Fruit fly (Drosophila melanogaster) whole organism, prepupa: Measurements from ENCODE around the gene CG4820.

Experiments used
- CG10631 ChIP-seq: fragments of 200-800 bp; sonication (Bioruptor generic); optimal IDR thresholded peaks from 2 replicates; lab custom pipeline; 2016; ENCODE audit warnings: missing biosample characterization, missing genetic modification characterization
- CG10669 ChIP-seq: fragments of 200-800 bp; sonication (Bioruptor generic); optimal IDR thresholded peaks from 3 replicates; lab custom pipeline; 2018; ENCODE audit warnings: missing biosample characterization, mild to moderate bottlenecking, missing genetic modification characterization, moderate library complexity
- CG11294 ChIP-seq: fragments of 200-800 bp; sonication (Bioruptor generic); IDR thresholded peaks from 2 replicates; pipeline ENCODE4 v1.3.6; 2022; ENCODE audit warnings: missing biosample characterization, missing genetic modification characterization
- CG11762 ChIP-seq: fragments of 200-800 bp; sonication (Bioruptor generic); optimal IDR thresholded peaks from 3 replicates; lab custom pipeline; 2016; ENCODE audit warnings: missing biosample characterization, missing genetic modification characterization; ENCODE audit not compliant: insufficient read depth
- CG11902 ChIP-seq: fragments of 200-800 bp; sonication (Bioruptor generic); optimal IDR thresholded peaks from 3 replicates; lab custom pipeline; 2016; ENCODE audit warnings: missing biosample characterization, missing genetic modification characterization
- CG15336 ChIP-seq: fragments of 200-800 bp; sonication (Bioruptor generic); IDR thresholded peaks from 2 replicates; pipeline ENCODE4 v1.3.6; 2022; ENCODE audit warnings: missing biosample characterization, missing genetic modification characterization
- CG1621 ChIP-seq: fragments of 200-800 bp; sonication (Bioruptor generic); optimal IDR thresholded peaks from 3 replicates; lab custom pipeline; 2018; ENCODE audit warnings: missing biosample characterization, mild to moderate bottlenecking, missing genetic modification characterization
- CG3032 ChIP-seq: fragments of 200-800 bp; optimal IDR thresholded peaks from 2 replicates; lab custom pipeline; 2019; ENCODE audit warnings: missing biosample characterization, mild to moderate bottlenecking, missing genetic modification characterization, moderate library complexity
- CG31627 ChIP-seq: fragments of 200-800 bp; sonication (Bioruptor generic); optimal IDR thresholded peaks from 3 replicates; lab custom pipeline; 2016; ENCODE audit warnings: missing biosample characterization, missing genetic modification characterization
- CG32006 ChIP-seq: fragments of 200-800 bp; sonication (Bioruptor generic); optimal IDR thresholded peaks from 3 replicates; lab custom pipeline; 2017; ENCODE audit warnings: missing biosample characterization, mild to moderate bottlenecking, missing genetic modification characterization
- CG3919 ChIP-seq: fragments of 200-800 bp; sonication (Bioruptor generic); optimal IDR thresholded peaks from 3 replicates; lab custom pipeline; 2016; ENCODE audit warnings: missing biosample characterization, missing genetic modification characterization
- CG6276 ChIP-seq: fragments of 200-800 bp; sonication (Bioruptor generic); optimal IDR thresholded peaks from 2 replicates; lab custom pipeline; 2017; ENCODE audit warnings: missing biosample characterization, mild to moderate bottlenecking, missing genetic modification characterization
- CG6792 ChIP-seq: fragments of 200-800 bp; sonication (Bioruptor generic); optimal IDR thresholded peaks from 3 replicates; lab custom pipeline; 2016; ENCODE audit warnings: missing biosample characterization, missing genetic modification characterization
- CG6808 ChIP-seq: fragments of 200-800 bp; sonication (Bioruptor generic); optimal IDR thresholded peaks from 3 replicates; lab custom pipeline; 2017; ENCODE audit warnings: missing biosample characterization, missing genetic modification characterization, mild to moderate bottlenecking, moderate library complexity, missing genetic modification reagents
- CG6854 ChIP-seq: fragments of 200-800 bp; sonication (Bioruptor generic); optimal IDR thresholded peaks from 2 replicates; lab custom pipeline; 2017; ENCODE audit warnings: missing biosample characterization, mild to moderate bottlenecking, missing genetic modification characterization
- CG8119 ChIP-seq: fragments of 200-800 bp; sonication (Bioruptor generic); IDR thresholded peaks from 3 replicates; pipeline ENCODE4 v1.3.6; 2022; ENCODE audit warnings: missing biosample characterization, missing genetic modification characterization
- CG9139 ChIP-seq: fragments of 200-800 bp; sonication (Bioruptor generic); optimal IDR thresholded peaks from 3 replicates; lab custom pipeline; 2017; ENCODE audit warnings: missing biosample characterization, mild to moderate bottlenecking, missing genetic modification characterization
- Eip75B ChIP-seq: fragments of 200-800 bp; sonication (Bioruptor generic); optimal IDR thresholded peaks from 3 replicates; lab custom pipeline; 2016; ENCODE audit warnings: missing biosample characterization, missing genetic modification characterization
- Eip78C ChIP-seq: fragments of 200-800 bp; sonication (Bioruptor generic); peaks from one replicate; lab custom pipeline; 2016; ENCODE audit warnings: missing biosample characterization, missing genetic modification characterization
- Ets21C ChIP-seq: fragments of 200-800 bp; sonication (Bioruptor generic); optimal IDR thresholded peaks from 3 replicates; lab custom pipeline; 2016; ENCODE audit warnings: missing biosample characterization, missing genetic modification characterization
- Ets96B ChIP-seq: fragments of 200-800 bp; optimal IDR thresholded peaks from 2 replicates; lab custom pipeline; 2019; ENCODE audit warnings: missing biosample characterization, mild to moderate bottlenecking, missing genetic modification characterization, moderate library complexity
- Gug ChIP-seq: fragments of 200-800 bp; sonication (Bioruptor generic); IDR thresholded peaks from 2 replicates; pipeline ENCODE4 v1.3.6; 2022; ENCODE audit warnings: missing biosample characterization, missing genetic modification characterization
- Hr38 ChIP-seq: sonication (Bioruptor generic); optimal IDR thresholded peaks from 2 replicates; lab custom pipeline; 2016; ENCODE audit warnings: missing biosample characterization, missing genetic modification characterization
- Hr39 ChIP-seq: fragments of 200-800 bp; sonication (Bioruptor generic); optimal IDR thresholded peaks from 2 replicates; lab custom pipeline; 2016; ENCODE audit warnings: missing biosample characterization, missing genetic modification characterization
- Hr4 ChIP-seq: fragments of 200-800 bp; sonication (Bioruptor generic); optimal IDR thresholded peaks from 3 replicates; lab custom pipeline; 2016; ENCODE audit warnings: missing biosample characterization, missing genetic modification characterization
- Lpt ChIP-seq: fragments of 200-800 bp; sonication (Bioruptor generic); optimal IDR thresholded peaks from 3 replicates; lab custom pipeline; 2016; ENCODE audit warnings: missing biosample characterization, missing genetic modification characterization
- Met ChIP-seq: fragments of 200-800 bp; sonication (Bioruptor generic); optimal IDR thresholded peaks from 3 replicates; lab custom pipeline; 2016; ENCODE audit warnings: missing biosample characterization, missing genetic modification characterization
- OdsH ChIP-seq: fragments of 200-800 bp; sonication (Bioruptor generic); optimal IDR thresholded peaks from 3 replicates; lab custom pipeline; 2016; ENCODE audit warnings: missing biosample characterization, missing genetic modification characterization
- Sox102F ChIP-seq: fragments of 200-800 bp; sonication (Bioruptor generic); optimal IDR thresholded peaks from 2 replicates; lab custom pipeline; 2016; ENCODE audit warnings: missing biosample characterization, mild to moderate bottlenecking, missing genetic modification characterization
- Sox14 ChIP-seq: fragments of 200-800 bp; sonication (Bioruptor generic); optimal IDR thresholded peaks from 3 replicates; lab custom pipeline; 2016; ENCODE audit warnings: missing biosample characterization, missing genetic modification characterization
- achi ChIP-seq: fragments of 200-800 bp; sonication (Bioruptor generic); optimal IDR thresholded peaks from 3 replicates; lab custom pipeline; 2016; ENCODE audit warnings: missing biosample characterization, missing genetic modification characterization
- cyc ChIP-seq: fragments of 200-800 bp; sonication (Bioruptor generic); optimal IDR thresholded peaks from 3 replicates; lab custom pipeline; 2016; ENCODE audit warnings: missing biosample characterization, missing genetic modification characterization
- dac ChIP-seq: fragments of 200-800 bp; sonication (Bioruptor generic); optimal IDR thresholded peaks from 2 replicates; lab custom pipeline; 2017; ENCODE audit warnings: missing biosample characterization, mild to moderate bottlenecking, missing genetic modification characterization
- dsx ChIP-seq: fragments of 200-800 bp; optimal IDR thresholded peaks from 3 replicates; lab custom pipeline; 2019; ENCODE audit warnings: missing biosample characterization, mild to moderate bottlenecking, missing genetic modification characterization, moderate library complexity; ENCODE audit not compliant: poor library complexity, severe bottlenecking
- eg ChIP-seq: fragments of 200-800 bp; sonication (Bioruptor generic); IDR thresholded peaks from 3 replicates; pipeline ENCODE4 v1.3.6; 2022; ENCODE audit warnings: missing biosample characterization, missing genetic modification characterization
- esn ChIP-seq: fragments of 200-800 bp; sonication (Bioruptor generic); optimal IDR thresholded peaks from 2 replicates; lab custom pipeline; 2016; ENCODE audit warnings: missing biosample characterization, mild to moderate bottlenecking, missing genetic modification characterization, moderate library complexity
- fkh ChIP-seq: fragments of 200-800 bp; sonication (Bioruptor generic); optimal IDR thresholded peaks from 3 replicates; lab custom pipeline; 2017; ENCODE audit warnings: missing biosample characterization, mild to moderate bottlenecking, missing genetic modification characterization, moderate library complexity
- lz ChIP-seq: fragments of 200-800 bp; sonication (Bioruptor generic); optimal IDR thresholded peaks from 3 replicates; lab custom pipeline; 2016; ENCODE audit warnings: missing biosample characterization, missing genetic modification characterization
- net ChIP-seq: fragments of 200-800 bp; sonication (Bioruptor generic); optimal IDR thresholded peaks from 3 replicates; lab custom pipeline; 2016; ENCODE audit warnings: missing biosample characterization, missing genetic modification characterization
- pdm3 ChIP-seq: fragments of 200-800 bp; sonication (Bioruptor generic); optimal IDR thresholded peaks from 3 replicates; lab custom pipeline; 2016; ENCODE audit warnings: missing biosample characterization, missing genetic modification characterization
- salr ChIP-seq, 2 experiments: fragments of 200-800 bp; sonication (Bioruptor generic); optimal IDR thresholded peaks; 3 replicates each; lab custom pipeline; 2016 to 2018; ENCODE audit warnings: missing biosample characterization in 2 of 2, missing genetic modification characterization in 2 of 2, mild to moderate bottlenecking in 1 of 2
- spab ChIP-seq: fragments of 200-800 bp; sonication (Bioruptor generic); optimal IDR thresholded peaks from 2 replicates; lab custom pipeline; 2017; ENCODE audit warnings: missing biosample characterization, mild to moderate bottlenecking, missing genetic modification characterization, missing genetic modification reagents
- topi ChIP-seq: fragments of 200-800 bp; sonication (Bioruptor generic); optimal IDR thresholded peaks from 3 replicates; lab custom pipeline; 2016; ENCODE audit warnings: missing biosample characterization, missing genetic modification characterization
- vri ChIP-seq: fragments of 200-800 bp; sonication (Bioruptor generic); optimal IDR thresholded peaks from 3 replicates; lab custom pipeline; 2016; ENCODE audit warnings: missing biosample characterization, mild to moderate bottlenecking, missing genetic modification characterization

Gene CG4820

DNA sequence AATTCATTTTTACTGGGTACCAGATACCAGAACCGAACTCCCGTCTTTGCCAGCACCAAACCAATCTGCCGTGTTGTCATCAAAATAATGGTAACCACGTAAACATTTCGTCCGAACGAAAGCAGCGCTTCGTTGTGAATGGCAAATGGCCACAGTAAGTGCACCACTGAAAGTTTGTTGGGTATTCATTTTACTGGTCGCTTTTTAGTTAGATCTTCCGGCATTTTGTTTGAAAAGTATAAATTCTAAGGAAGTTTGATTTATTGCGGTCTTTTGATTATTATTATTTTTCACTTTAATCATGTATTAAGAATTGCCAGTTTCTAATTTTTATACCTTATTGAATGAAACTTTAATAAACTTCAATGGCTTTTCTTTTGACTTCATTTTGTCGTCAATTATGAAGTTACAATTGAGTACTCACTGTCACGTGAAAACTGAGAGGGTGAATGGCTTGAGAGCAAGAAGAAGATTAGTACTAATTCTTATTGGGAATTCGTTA lies 1.8 kb upstream of the CG4820 start, which contains the start of gene ZnT86D (continued):
- peak; percentile 76 for TF ChIP-seq Met
- peak; percentile 51 for TF ChIP-seq CG6854 (GFP tag; lab: Kevin White, UChicago)
- peak; percentile 40 for TF ChIP-seq fkh (GFP tag; lab: Kevin White, UChicago)
- TF ChIP-seq CG11762 (GFP tag; lab: Kevin White, UChicago): peak; percentile 34
- TF ChIP-seq CG31627 (GFP tag; lab: Kevin White, UChicago): peak; percentile 71
- TF ChIP-seq CG11902 (GFP tag; lab: Kevin White, UChicago): peak; percentile 67
- TF ChIP-seq Ets96B: peak; percentile 62
- peak; percentile 76 for TF ChIP-seq Sox102F (GFP tag; lab: Kevin White, UChicago)
- peak; percentile 51; the same call in 2 of the 3 replicates for TF ChIP-seq CG8119 (GFP tag; lab: Robert Waterston, UW)
- peak; percentile 61 for TF ChIP-seq eg (GFP tag; lab: Robert Waterston, UW)
- peak; percentile 62 for TF ChIP-seq CG3919
- TF ChIP-seq net (GFP tag; lab: Kevin White, UChicago): peak; percentile 44
- TF ChIP-seq Ets21C (GFP tag; lab: Kevin White, UChicago): peak; percentile 58
- no peak for TF ChIP-seq CG9139 (GFP tag; lab: Kevin White, UChicago)
- peak; percentile 76 for TF ChIP-seq CG10631
- 0 out of 2 replicates have a peak, but pooled peaks have one; percentile 54 for TF ChIP-seq Gug (GFP tag; lab: Robert Waterston, UW)
- TF ChIP-seq OdsH (GFP tag; lab: Kevin White, UChicago): peak; percentile 71
- peak; percentile 80 for TF ChIP-seq lz (GFP tag; lab: Kevin White, UChicago)
- TF ChIP-seq cyc: peak; percentile 76
- peak; percentile 64 for TF ChIP-seq achi
- peak; percentile 70 for TF ChIP-seq Eip75B (GFP tag; lab: Kevin White, UChicago)
- peak; percentile 75 for TF ChIP-seq Hr39 (GFP tag; lab: Kevin White, UChicago)
- peak; percentile 74 for TF ChIP-seq CG32006 (GFP tag; lab: Kevin White, UChicago)
- TF ChIP-seq dac (GFP tag; lab: Kevin White, UChicago): peak; percentile 22
- peak; percentile 45 for TF ChIP-seq CG1621 (tag; lab: Kevin White, UChicago)
- no peak for TF ChIP-seq CG6276
- TF ChIP-seq salr (GFP tag; optimal IDR thresholded peaks at IDR 0.05; lab: Kevin White, UChicago): peak in 1 of 2 experiments; percentile 54
- peak; percentile 69 for TF ChIP-seq pdm3 (GFP tag; lab: Kevin White, UChicago)

DNA sequence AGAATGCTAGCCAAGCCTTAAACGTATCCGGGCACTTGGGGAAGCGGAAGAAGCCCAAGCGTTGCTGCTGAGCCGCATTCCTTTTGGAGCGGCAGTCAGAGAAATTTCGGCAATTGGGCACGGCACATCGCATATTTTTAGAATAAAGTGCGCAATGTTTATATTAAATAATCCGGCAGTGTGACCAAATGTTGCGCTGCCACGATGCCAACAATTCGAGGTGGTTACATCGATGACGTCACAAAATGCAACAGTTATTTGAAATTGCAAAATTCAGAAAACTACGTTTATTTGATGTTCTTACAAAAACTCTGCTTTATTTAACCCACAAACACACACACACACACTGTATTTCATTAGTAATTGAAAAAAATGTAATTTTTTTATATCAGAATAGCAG lies 3.5 kb downstream of the CG4820 start, which contains the start of gene CG6689:
CG6689 (minus strand) TSS at position 182 of the 400 bp plus-strand sequence.
- TF ChIP-seq salr (GFP tag; optimal IDR thresholded peaks at IDR 0.05; lab: Kevin White, UChicago) (no peak), Hr4 (GFP tag; lab: Kevin White, UChicago) (no peak), Eip78C (GFP tag; lab: Kevin White, UChicago) (peak; percentile 35), CG15336 (GFP tag; lab: Robert Waterston, UW) (0 out of 2 replicates have a peak, but pooled peaks have one; percentile 10), esn (peak; percentile 33), eg (GFP tag; lab: Robert Waterston, UW) (no peak), topi (no peak), vri (GFP tag; lab: Kevin White, UChicago) (peak; percentile 97), Sox14 (GFP tag; lab: Kevin White, UChicago) (peak; percentile 53), fkh (GFP tag; lab: Kevin White, UChicago) (peak; percentile 87), Eip75B (GFP tag; lab: Kevin White, UChicago) (peak; percentile 2)

DNA sequence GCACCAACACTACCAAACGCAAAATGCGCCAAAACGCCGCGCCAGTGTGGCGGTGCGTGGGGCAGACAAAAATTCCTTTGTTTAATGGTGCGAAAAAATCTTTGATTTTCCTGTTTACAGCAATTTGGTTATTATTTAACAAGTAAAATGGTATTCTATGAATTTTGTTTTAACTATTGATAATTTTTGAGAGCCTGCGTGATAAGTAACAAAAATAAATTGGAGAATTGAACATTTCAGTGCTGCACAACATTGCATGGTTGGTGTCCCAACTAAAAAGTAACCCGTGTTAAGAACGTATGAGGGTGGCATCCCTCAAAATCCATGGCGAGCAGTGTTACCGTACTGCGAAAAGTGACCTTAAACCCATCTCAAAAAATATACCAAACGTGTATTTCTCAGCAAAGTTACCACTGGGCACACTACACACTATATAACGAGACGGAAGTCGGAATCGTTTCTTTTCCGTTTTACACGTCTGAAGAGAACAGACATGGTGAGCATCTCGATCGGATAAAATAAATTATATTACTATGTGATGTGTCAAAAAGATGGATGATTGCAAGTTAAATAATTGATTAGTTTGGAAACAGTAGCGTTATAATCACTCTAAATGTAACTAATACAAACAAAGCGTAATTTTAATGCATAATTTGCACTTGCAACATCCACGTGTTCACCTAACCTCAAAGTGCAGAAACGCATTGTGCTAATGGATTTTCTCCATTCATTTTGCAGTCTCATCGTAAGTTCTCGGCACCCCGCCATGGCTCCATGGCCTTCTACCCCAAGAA lies 5.3 kb downstream of the CG4820 start, which contains the start of the genes CG6693 and RpL3:
CG6693 (minus strand) TSS at position 203 of the 794 bp plus-strand sequence.
RpL3 (plus strand) TSS at position 458 of the 794 bp plus-strand sequence.
- TF ChIP-seq Eip75B (GFP tag; lab: Kevin White, UChicago) (peak; percentile 83), lz (GFP tag; lab: Kevin White, UChicago) (peak; percentile 54), Sox102F (GFP tag; lab: Kevin White, UChicago) (peak; percentile 87), CG6792 (GFP tag; lab: Kevin White, UChicago) (peak; percentile 43), Hr38 (GFP tag; lab: Kevin White, UChicago) (no peak), CG10669 (GFP tag; lab: Kevin White, UChicago) (peak; percentile 61), CG11294 (no peak), CG3032 (tag; lab: Kevin White, UChicago) (peak; percentile 50), Met (peak; percentile 73), CG6808 (peak; percentile 67), dsx (GFP tag; lab: Kevin White, UChicago) (peak; percentile 75), spab (no peak), esn (peak; percentile 81), Hr39 (GFP tag; lab: Kevin White, UChicago) (peak; percentile 34), CG3919 (peak; percentile 76), Lpt (GFP tag; lab: Kevin White, UChicago) (peak; percentile 11), fkh (GFP tag; lab: Kevin White, UChicago) (peak; percentile 28), CG11902 (GFP tag; lab: Kevin White, UChicago) (no peak), CG6276 (no peak), vri (GFP tag; lab: Kevin White, UChicago) (peak; percentile 86), CG11762 (GFP tag; lab: Kevin White, UChicago) (peak; percentile 51)
